Worm (Caenorhabditis elegans) whole organism, L1 larva: ENCODE results near the gene sec-23.

Experiments
- ceh-90 ChIP-seq: sonication (generic microtip); optimal IDR thresholded peaks from 2 replicates; lab custom pipeline; 2016; ENCODE audit warnings: missing genetic modification characterization, missing compliant biosample characterization
- snu-23 ChIP-seq: sonication (generic microtip); optimal IDR thresholded peaks from 2 replicates; lab custom pipeline; 2016; ENCODE audit warnings: missing genetic modification characterization, missing compliant biosample characterization
- unc-86 ChIP-seq: sonication (generic microtip); optimal IDR thresholded peaks from 2 replicates; lab custom pipeline; 2016; ENCODE audit warnings: missing genetic modification characterization, missing compliant biosample characterization

DNA sequence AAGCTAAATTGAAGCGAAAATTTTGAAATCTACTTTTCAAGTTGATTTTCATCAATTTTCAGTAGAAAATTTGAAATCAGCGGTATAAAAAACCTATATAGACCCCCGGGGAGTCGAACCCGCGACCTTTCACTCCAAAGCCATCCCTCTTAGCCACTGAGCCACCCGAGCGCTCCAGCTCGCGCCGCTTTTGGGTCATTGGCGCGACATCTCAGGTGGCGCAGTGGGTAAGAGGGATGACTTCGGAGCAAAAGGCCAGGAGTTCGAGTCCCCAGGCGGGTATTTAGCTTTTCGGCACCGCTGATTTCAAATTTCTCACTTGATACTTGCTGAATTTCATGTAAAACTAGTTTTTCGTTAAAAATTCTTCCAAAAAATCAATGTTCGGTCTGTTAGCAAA is 35.6 kb downstream of the sec-23 start:
- TF ChIP-seq snu-23 (GFP tag; lab: Kevin White, UChicago) (no peak), unc-86 (tag; lab: Kevin White, UChicago) (no peak), ceh-90 (tag; lab: Kevin White, UChicago) (no peak)
